Worm (Caenorhabditis elegans) whole organism, young adult: ENCODE data around the gene svh-5.

Source experiments
- C06A6.2 ChIP-seq: fragments of 200-800 bp; sonication (Bioruptor generic); conservative IDR thresholded peaks from 2 replicates; pipeline ENCODE4 v1.3.6; 2022; ENCODE audit warnings: missing genetic modification characterization, missing compliant biosample characterization
- F37B4.10 ChIP-seq: fragments of 200-800 bp; sonication (Bioruptor generic); IDR thresholded peaks from 2 replicates; pipeline ENCODE4 v1.3.6; 2022; ENCODE audit warnings: missing genetic modification characterization, missing compliant biosample characterization
- F57A8.1 ChIP-seq: fragments of 200-800 bp; sonication (Bioruptor generic); optimal IDR thresholded peaks from 2 replicates; lab custom pipeline; 2018; ENCODE audit warnings: mild to moderate bottlenecking, missing genetic modification characterization, moderate library complexity, missing compliant biosample characterization
- K11D2.4 ChIP-seq: fragments of 200-800 bp; sonication (Bioruptor generic); IDR thresholded peaks from 2 replicates; pipeline ENCODE4 v1.3.6; 2022; ENCODE audit warnings: missing genetic modification reagents, missing genetic modification characterization, missing compliant biosample characterization
- Y53G8AR.9 ChIP-seq: fragments of 200-800 bp; sonication (Bioruptor generic); conservative IDR thresholded peaks from 2 replicates; pipeline ENCODE4 v1.3.6; 2022; ENCODE audit warnings: missing genetic modification reagents, missing genetic modification characterization, missing compliant biosample characterization
- Y56A3A.18 ChIP-seq: fragments of 200-800 bp; sonication (Bioruptor generic); IDR thresholded peaks from 2 replicates; pipeline ENCODE4 v1.3.6; 2022; ENCODE audit warnings: missing genetic modification reagents, missing genetic modification characterization, missing compliant biosample characterization
- akir-1 ChIP-seq: fragments of 200-800 bp; sonication (Bioruptor generic); optimal IDR thresholded peaks from 2 replicates; lab custom pipeline; 2018; ENCODE audit warnings: mild to moderate bottlenecking, missing genetic modification characterization, moderate library complexity, missing compliant biosample characterization
- ama-1 ChIP-seq, 3 experiments: fragments of 150-350 bp in 1 of 3; sonication (generic microtip) in 2 of 3; optimal IDR thresholded peaks; 2 replicates each; lab custom pipeline; 2014 to 2018; ENCODE audit warnings: missing biosample characterization in 2 of 3, missing genetic modification characterization in 2 of 3, missing genetic modification reagents in 2 of 3
- atf-7 ChIP-seq: sonication (generic microtip); optimal IDR thresholded peaks from 2 replicates; lab custom pipeline; 2017; ENCODE audit warnings: mild to moderate bottlenecking, missing genetic modification characterization, missing compliant biosample characterization
- athp-1 ChIP-seq: sonication (generic microtip); optimal IDR thresholded peaks from 2 replicates; lab custom pipeline; 2017; ENCODE audit warnings: mild to moderate bottlenecking, missing genetic modification characterization, missing compliant biosample characterization
- attf-3 ChIP-seq: fragments of 200-800 bp; sonication (Bioruptor generic); conservative IDR thresholded peaks from 2 replicates; pipeline ENCODE4 v1.3.6; 2022; ENCODE audit warnings: missing genetic modification reagents, missing genetic modification characterization, missing compliant biosample characterization
- ceh-58 ChIP-seq: fragments of 200-800 bp; sonication (Bioruptor generic); IDR thresholded peaks from 2 replicates; pipeline ENCODE4 v1.3.6; 2022; ENCODE audit warnings: missing genetic modification characterization, missing compliant biosample characterization
- chd-7 ChIP-seq: sonication (generic microtip); optimal IDR thresholded peaks from 2 replicates; lab custom pipeline; 2016; ENCODE audit warnings: mild to moderate bottlenecking, missing genetic modification characterization, moderate library complexity, missing compliant biosample characterization
- die-1 ChIP-seq: sonication (generic microtip); optimal IDR thresholded peaks from 2 replicates; lab custom pipeline; 2016; ENCODE audit warnings: missing genotype, mild to moderate bottlenecking, missing genetic modification characterization, missing compliant biosample characterization
- dox-1 ChIP-seq: fragments of 200-800 bp; sonication (Bioruptor generic); IDR thresholded peaks from 2 replicates; pipeline ENCODE4 v1.3.6; 2022; ENCODE audit warnings: missing genetic modification reagents, missing genetic modification characterization, missing compliant biosample characterization
- egl-18 ChIP-seq: fragments of 200-800 bp; sonication (Bioruptor generic); IDR thresholded peaks from 2 replicates; pipeline ENCODE4 v1.3.6; 2022; ENCODE audit warnings: missing genetic modification reagents, missing genetic modification characterization, missing compliant biosample characterization
- ets-4 ChIP-seq: fragments of 200-800 bp; sonication (Bioruptor generic); optimal IDR thresholded peaks from 2 replicates; lab custom pipeline; 2018; ENCODE audit warnings: mild to moderate bottlenecking, missing genetic modification characterization, missing compliant biosample characterization
- gei-17 ChIP-seq: fragments of 200-800 bp; sonication (Bioruptor generic); optimal IDR thresholded peaks from 2 replicates; lab custom pipeline; 2018; ENCODE audit warnings: mild to moderate bottlenecking, missing genetic modification characterization, missing compliant biosample characterization
- him-1 ChIP-seq: sonication (generic microtip); optimal IDR thresholded peaks from 2 replicates; lab custom pipeline; 2016; ENCODE audit warnings: missing genotype, missing genetic modification reagents, missing genetic modification characterization, missing compliant biosample characterization
- let-607 ChIP-seq, 2 experiments: fragments of 200-800 bp in 1 of 2; sonication (Bioruptor generic) in 1 of 2; sonication (generic microtip) in 1 of 2; optimal IDR thresholded peaks; 2 replicates each; lab custom pipeline; 2016 to 2018; ENCODE audit warnings: mild to moderate bottlenecking in 2 of 2, missing compliant biosample characterization in 2 of 2, missing genetic modification characterization in 2 of 2, moderate library complexity in 2 of 2, missing genotype in 1 of 2
- lin-40 ChIP-seq: sonication (generic microtip); optimal IDR thresholded peaks from 2 replicates; lab custom pipeline; 2016; ENCODE audit warnings: missing genetic modification characterization, mild to moderate bottlenecking, missing compliant biosample characterization, missing genotype, missing genetic modification reagents
- nhr-80 ChIP-seq: sonication (generic microtip); optimal IDR thresholded peaks from 2 replicates; lab custom pipeline; 2016; ENCODE audit warnings: missing genetic modification characterization, missing compliant biosample characterization
- pbrm-1 ChIP-seq: fragments of 200-800 bp; sonication (Bioruptor generic); IDR thresholded peaks from 2 replicates; pipeline ENCODE4 v1.3.6; 2022; ENCODE audit warnings: missing genetic modification reagents, missing genetic modification characterization, missing compliant biosample characterization
- pha-4 ChIP-seq: fragments of 150-350 bp; sonication (generic microtip); optimal IDR thresholded peaks from 2 replicates; lab custom pipeline; 2014; ENCODE audit warnings: missing biosample characterization, missing genetic modification reagents, missing genetic modification characterization
- sdz-38 ChIP-seq: sonication (generic microtip); optimal IDR thresholded peaks from 2 replicates; lab custom pipeline; 2016; ENCODE audit warnings: missing genotype, missing genetic modification characterization, missing compliant biosample characterization
- snpc-4 ChIP-seq, 5 experiments: fragments of 150-350 bp in 1 of 5; sonication (generic microtip) in 4 of 5; optimal IDR thresholded peaks; 2 replicates each; lab custom pipeline; 2014 to 2018; ENCODE audit warnings: missing genetic modification characterization in 5 of 5, missing biosample characterization in 3 of 5, antibody characterized with exemption in 2 of 5, mild to moderate bottlenecking in 2 of 5, missing compliant biosample characterization in 2 of 5, missing genotype in 2 of 5, moderate library complexity in 2 of 5, missing genetic modification reagents in 1 of 5
- unc-62 ChIP-seq: fragments of 150-350 bp; optimal IDR thresholded peaks from 2 replicates; lab custom pipeline; 2014; ENCODE audit warnings: missing biosample characterization, missing genetic modification reagents, missing genetic modification characterization
- zfh-2 ChIP-seq: fragments of 200-800 bp; sonication (Bioruptor generic); conservative IDR thresholded peaks from 2 replicates; pipeline ENCODE4 v1.3.6; 2022; ENCODE audit warnings: missing genetic modification reagents, missing genetic modification characterization, missing compliant biosample characterization
- zim-3 ChIP-seq: sonication (generic microtip); optimal IDR thresholded peaks from 2 replicates; lab custom pipeline; 2017; ENCODE audit warnings: mild to moderate bottlenecking, missing genetic modification characterization, moderate library complexity, missing compliant biosample characterization
- ztf-22 ChIP-seq: fragments of 200-800 bp; sonication (Bioruptor generic); optimal IDR thresholded peaks from 2 replicates; lab custom pipeline; 2018; ENCODE audit warnings: mild to moderate bottlenecking, missing genetic modification characterization, moderate library complexity, missing compliant biosample characterization
- ztf-25 ChIP-seq: fragments of 200-800 bp; sonication (Bioruptor generic); IDR thresholded peaks from 2 replicates; pipeline ENCODE4 v1.3.6; 2022; ENCODE audit warnings: missing genetic modification reagents, missing genetic modification characterization, missing compliant biosample characterization
- ztf-6 ChIP-seq: fragments of 200-800 bp; sonication (Bioruptor generic); IDR thresholded peaks from 2 replicates; pipeline ENCODE4 v1.3.6; 2022; ENCODE audit warnings: missing genetic modification reagents, missing genetic modification characterization, missing compliant biosample characterization

svh-5 gene

ce11 chrX:15377724-15378123, at the start of gene svh-5:
Gene svh-5 (minus strand): TSS chrX:15377824.
- TF ChIP-seq F57A8.1 (GFP tag; lab: Kevin White, UChicago) (no peak), sdz-38 (tag; lab: Kevin White, UChicago) (no peak), ama-1 (optimal IDR thresholded peaks at IDR 0.05; lab: Kevin White, UChicago) (no peak), ama-1 (GFP tag; optimal IDR thresholded peaks at IDR 0.05; lab: Kevin White, UChicago) (peak in 1 of 2 experiments; percentile 3)
- TF ChIP-seq, all 124 proteins: peak for 1

- TF ChIP-seq pbrm-1, result 0 out of 2 replicates have a peak, but pooled peaks have one; percentile 15
- no peak for TF ChIP-seq C06A6.2 (GFP tag; lab: Robert Waterston, UW)
- peak; percentile 56; the same call in 1 of the 2 replicates for TF ChIP-seq zfh-2
- TF ChIP-seq let-607 (tag; optimal IDR thresholded peaks at IDR 0.05; lab: Kevin White, UChicago), result peak in 1 of 2 experiments; percentile 8
- peak; percentile 77 for TF ChIP-seq dox-1 (GFP tag; lab: Robert Waterston, UW)
- TF ChIP-seq unc-62, result peak; percentile 27
- no peak for TF ChIP-seq snpc-4 (GFP tag; optimal IDR thresholded peaks at IDR 0.05; lab: Kevin White, UChicago)
- peak in 3 of 4 experiments; percentile 72 to 80 (median 75) for TF ChIP-seq snpc-4 (tag; optimal IDR thresholded peaks at IDR 0.05; lab: Kevin White, UChicago)
- TF ChIP-seq ets-4, result peak; percentile 92
- no peak for TF ChIP-seq die-1 (tag; lab: Kevin White, UChicago)
- peak; percentile 6 for TF ChIP-seq ztf-22
- peak; percentile 96 for TF ChIP-seq nhr-80 (tag; lab: Kevin White, UChicago)
- no peak for TF ChIP-seq atf-7 (tag; lab: Kevin White, UChicago)
Measured at ce11 chrX:15423708-15424423, 46.2 kb upstream of the svh-5 start.

- TF ChIP-seq pha-4 (tag; lab: Kevin White, UChicago), result no peak
- TF ChIP-seq ceh-58, result no peak
- no peak for TF ChIP-seq athp-1 (tag; lab: Kevin White, UChicago)
- no peak for TF ChIP-seq Y53G8AR.9
- no peak for TF ChIP-seq zim-3 (tag; lab: Kevin White, UChicago)
- TF ChIP-seq him-1, result no peak
- no peak for TF ChIP-seq akir-1 (GFP tag; lab: Kevin White, UChicago)
- no peak for TF ChIP-seq K11D2.4 (GFP tag; lab: Robert Waterston, UW)
- TF ChIP-seq gei-17 (GFP tag; lab: Kevin White, UChicago), result no peak
- no peak for TF ChIP-seq ztf-25 (GFP tag; lab: Robert Waterston, UW)
- no peak for TF ChIP-seq egl-18 (GFP tag; lab: Robert Waterston, UW)
- no peak for TF ChIP-seq attf-3 (GFP tag; lab: Robert Waterston, UW)
- TF ChIP-seq, all 124 proteins: peak for 0
Measured at ce11 chrX:15420671-15421070, 43.0 kb upstream of the svh-5 start, which contains the start of gene F39D8.3. Gene F39D8.3 (plus strand): TSS chrX:15420971.

ce11 chrX:15415226-15415625, 37.6 kb upstream of the svh-5 start, which contains the start of gene pqn-36:
Gene pqn-36 (minus strand): TSS chrX:15415493.
- TF ChIP-seq Y56A3A.18 (GFP tag; lab: Robert Waterston, UW) (no peak), F37B4.10 (GFP tag; lab: Robert Waterston, UW) (0 out of 2 replicates have a peak, but pooled peaks have one; percentile 64), zfh-2 (peak; percentile 58)

ce11 chrX:15408577-15408976, 31.0 kb upstream of the svh-5 start:
- TF ChIP-seq lin-40 (tag; lab: Kevin White, UChicago), result no peak
- TF ChIP-seq ztf-6 (GFP tag; lab: Robert Waterston, UW), result no peak
- TF ChIP-seq chd-7 (tag; lab: Kevin White, UChicago), result no peak
- peak; percentile 44 for TF ChIP-seq nhr-80 (tag; lab: Kevin White, UChicago)
